Fruit fly (Drosophila melanogaster) whole organism, embryonic: ENCODE measurements around the gene CG14079.

Experiments
- B-H2 ChIP-seq: fragments of 200-800 bp; sonication (Bioruptor generic); optimal IDR thresholded peaks from 2 replicates; lab custom pipeline; 2018; ENCODE audit warnings: missing biosample characterization, mild to moderate bottlenecking, missing genetic modification characterization
- BEAF-32 ChIP-seq: fragments of 200-800 bp; sonication (Bioruptor generic); optimal IDR thresholded peaks from 3 replicates; lab custom pipeline; 2017; ENCODE audit warnings: missing biosample characterization, missing genetic modification characterization, mild to moderate bottlenecking, moderate library complexity, missing genetic modification reagents
- CG10321 ChIP-seq: fragments of 200-800 bp; sonication (Bioruptor generic); IDR thresholded peaks from 2 replicates; pipeline ENCODE4 v1.3.6; 2022; ENCODE audit warnings: missing biosample characterization, missing genetic modification characterization
- CG1233 ChIP-seq: fragments of 200-800 bp; sonication (Bioruptor generic); optimal IDR thresholded peaks from 4 replicates; lab custom pipeline; 2018; ENCODE audit warnings: missing biosample characterization, mild to moderate bottlenecking, missing genetic modification characterization
- CG12744 ChIP-seq: fragments of 200-800 bp; sonication (Bioruptor generic); optimal IDR thresholded peaks from 2 replicates; lab custom pipeline; 2016; ENCODE audit warnings: missing biosample characterization, missing genetic modification characterization
- CG16813 ChIP-seq: fragments of 200-800 bp; sonication (Bioruptor generic); IDR thresholded peaks from 3 replicates; pipeline ENCODE4 v1.3.6; 2022; ENCODE audit warnings: missing biosample characterization, missing genetic modification characterization; ENCODE audit not compliant: partially characterized antibody
- CG17359 ChIP-seq: fragments of 200-800 bp; sonication (Bioruptor generic); optimal IDR thresholded peaks from 3 replicates; lab custom pipeline; 2018; ENCODE audit warnings: missing biosample characterization, mild to moderate bottlenecking, missing genetic modification characterization, moderate library complexity
- CG18599 ChIP-seq: fragments of 200-800 bp; sonication (Bioruptor generic); optimal IDR thresholded peaks from 3 replicates; lab custom pipeline; 2017; ENCODE audit warnings: missing biosample characterization, missing genetic modification characterization, mild to moderate bottlenecking, moderate library complexity, missing genetic modification reagents
- CG32772 ChIP-seq: fragments of 200-800 bp; sonication (Bioruptor generic); IDR thresholded peaks from 2 replicates; pipeline ENCODE4 v1.3.6; 2022; ENCODE audit warnings: missing biosample characterization, missing genetic modification characterization
- CG34376 ChIP-seq: fragments of 200-800 bp; sonication (Bioruptor generic); optimal IDR thresholded peaks from 2 replicates; lab custom pipeline; 2018; ENCODE audit warnings: missing biosample characterization, mild to moderate bottlenecking, missing genetic modification characterization
- CG4404 ChIP-seq: fragments of 200-800 bp; sonication (Bioruptor generic); IDR thresholded peaks from 2 replicates; pipeline ENCODE4 v1.3.6; 2022; ENCODE audit warnings: missing biosample characterization, missing genetic modification characterization
- CG4730 ChIP-seq: fragments of 200-800 bp; sonication (Bioruptor generic); IDR thresholded peaks from 2 replicates; pipeline ENCODE4 v1.3.6; 2022; ENCODE audit warnings: missing biosample characterization, missing genetic modification characterization
- CG6175 ChIP-seq: fragments of 200-800 bp; sonication (Bioruptor generic); IDR thresholded peaks from 3 replicates; pipeline ENCODE4 v1.3.6; 2022; ENCODE audit warnings: missing biosample characterization, missing genetic modification characterization
- CG6272 ChIP-seq: fragments of 200-800 bp; sonication (Bioruptor generic); IDR thresholded peaks from 2 replicates; pipeline ENCODE4 v1.3.6; 2022; ENCODE audit warnings: missing biosample characterization, missing genetic modification characterization
- CG6683 ChIP-seq: fragments of 200-800 bp; sonication (Bioruptor generic); optimal IDR thresholded peaks from 2 replicates; lab custom pipeline; 2017; ENCODE audit warnings: missing biosample characterization, mild to moderate bottlenecking, missing genetic modification characterization, missing genetic modification reagents
- CG6791 ChIP-seq: fragments of 200-800 bp; sonication (Bioruptor generic); IDR thresholded peaks from 3 replicates; pipeline ENCODE4 v1.3.6; 2022; ENCODE audit warnings: missing biosample characterization, missing genetic modification characterization; ENCODE audit not compliant: partially characterized antibody
- CG7839 ChIP-seq: fragments of 200-800 bp; sonication (Bioruptor generic); optimal IDR thresholded peaks from 3 replicates; lab custom pipeline; 2018; ENCODE audit warnings: missing biosample characterization, mild to moderate bottlenecking, missing genetic modification characterization, moderate library complexity
- CG7963 ChIP-seq: fragments of 200-800 bp; sonication (Bioruptor generic); IDR thresholded peaks from 3 replicates; pipeline ENCODE4 v1.3.6; 2022; ENCODE audit warnings: missing biosample characterization, missing genetic modification characterization; ENCODE audit not compliant: partially characterized antibody
- CrebB ChIP-seq: fragments of 200-800 bp; sonication (Bioruptor generic); optimal IDR thresholded peaks from 3 replicates; lab custom pipeline; 2018; ENCODE audit warnings: missing biosample characterization, mild to moderate bottlenecking, missing genetic modification characterization
- Fer1 ChIP-seq: fragments of 200-800 bp; sonication (Bioruptor generic); optimal IDR thresholded peaks from 2 replicates; lab custom pipeline; 2017; ENCODE audit warnings: missing biosample characterization, mild to moderate bottlenecking, missing genetic modification characterization
- H2.0 ChIP-seq: fragments of 200-800 bp; sonication (Bioruptor generic); IDR thresholded peaks from 2 replicates; pipeline ENCODE4 v1.3.6; 2022; ENCODE audit warnings: missing biosample characterization, missing genetic modification characterization
- Hand ChIP-seq: fragments of 200-800 bp; sonication (Bioruptor generic); optimal IDR thresholded peaks from 2 replicates; lab custom pipeline; 2017; ENCODE audit warnings: mild to moderate bottlenecking, missing biosample characterization, missing genetic modification reagents, missing genetic modification characterization
- Hey ChIP-seq: fragments of 200-800 bp; sonication (Bioruptor generic); optimal IDR thresholded peaks from 3 replicates; lab custom pipeline; 2018; ENCODE audit warnings: missing biosample characterization, mild to moderate bottlenecking, missing genetic modification characterization
- Lpt ChIP-seq: fragments of >200 bp; optimal IDR thresholded peaks from 2 replicates; lab custom pipeline; 2018; ENCODE audit warnings: missing biosample characterization, missing genetic modification characterization
- Med ChIP-seq: fragments of 200-800 bp; sonication (Bioruptor generic); peaks from one replicate; lab custom pipeline; 2016; ENCODE audit warnings: missing biosample characterization, missing genetic modification characterization, mild to moderate bottlenecking, inconsistent platforms, moderate library complexity
- Oli ChIP-seq: fragments of 200-800 bp; sonication (Bioruptor generic); optimal IDR thresholded peaks from 2 replicates; lab custom pipeline; 2018; ENCODE audit warnings: missing biosample characterization, mild to moderate bottlenecking, missing genetic modification characterization, moderate library complexity
- Opbp ChIP-seq: fragments of 200-800 bp; sonication (Bioruptor generic); IDR thresholded peaks from 3 replicates; pipeline ENCODE4 v1.3.6; 2022; ENCODE audit warnings: missing biosample characterization, missing genetic modification characterization; ENCODE audit not compliant: partially characterized antibody
- Rx ChIP-seq: fragments of 200-800 bp; sonication (Bioruptor generic); IDR thresholded peaks from 2 replicates; pipeline ENCODE4 v1.3.6; 2022; ENCODE audit warnings: missing biosample characterization, missing genetic modification characterization
- Sry-β ChIP-seq: fragments of 200-800 bp; sonication (Bioruptor generic); optimal IDR thresholded peaks from 2 replicates; lab custom pipeline; 2018; ENCODE audit warnings: missing biosample characterization, mild to moderate bottlenecking, missing genetic modification characterization, moderate library complexity
- ase ChIP-seq: fragments of 200-800 bp; sonication (Bioruptor generic); IDR thresholded peaks from 3 replicates; pipeline ENCODE4 v1.3.6; 2022; ENCODE audit warnings: missing biosample characterization, missing genetic modification characterization
- ash1 ChIP-seq: fragments of 200-800 bp; sonication (Bioruptor generic); optimal IDR thresholded peaks from 2 replicates; lab custom pipeline; 2018; ENCODE audit warnings: missing biosample characterization, mild to moderate bottlenecking, missing genetic modification characterization
- chinmo ChIP-seq: fragments of 200-800 bp; sonication (Bioruptor generic); IDR thresholded peaks from 4 replicates; pipeline ENCODE4 v1.3.6; 2022; ENCODE audit warnings: missing biosample characterization, missing genetic modification characterization; ENCODE audit not compliant: partially characterized antibody
- crc ChIP-seq: fragments of 200-800 bp; sonication (Bioruptor generic); optimal IDR thresholded peaks from 2 replicates; lab custom pipeline; 2016; ENCODE audit warnings: missing biosample characterization, missing genetic modification characterization
- dati ChIP-seq: fragments of 200-800 bp; sonication (Bioruptor generic); IDR thresholded peaks from 2 replicates; pipeline ENCODE4 v1.3.6; 2022; ENCODE audit warnings: missing biosample characterization, missing genetic modification characterization
- dpn ChIP-seq, 2 experiments: fragments of 200-800 bp; sonication (Bioruptor generic); optimal IDR thresholded peaks; 3 replicates each; lab custom pipeline; 2016; ENCODE audit warnings: missing biosample characterization in 2 of 2, missing genetic modification characterization in 2 of 2
- en ChIP-seq: fragments of 200-800 bp; sonication (Bioruptor generic); optimal IDR thresholded peaks from 2 replicates; lab custom pipeline; 2016; ENCODE audit warnings: missing biosample characterization, missing genetic modification characterization
- gcm ChIP-seq: fragments of 200-800 bp; sonication (Bioruptor generic); optimal IDR thresholded peaks from 2 replicates; lab custom pipeline; 2019; ENCODE audit warnings: missing biosample characterization, mild to moderate bottlenecking, missing genetic modification characterization, moderate library complexity
- ham ChIP-seq: fragments of 200-800 bp; sonication (Bioruptor generic); IDR thresholded peaks from 2 replicates; pipeline ENCODE4 v1.3.6; 2022; ENCODE audit warnings: missing biosample characterization, missing genetic modification characterization
- hbn ChIP-seq: fragments of 200-800 bp; sonication (Bioruptor generic); IDR thresholded peaks from 2 replicates; pipeline ENCODE4 v1.3.6; 2022; ENCODE audit warnings: missing biosample characterization, missing genetic modification characterization; ENCODE audit not compliant: partially characterized antibody
- her ChIP-seq: fragments of 200-800 bp; sonication (Bioruptor generic); optimal IDR thresholded peaks from 2 replicates; lab custom pipeline; 2016; ENCODE audit warnings: missing biosample characterization, missing genetic modification characterization
- insv ChIP-seq, 2 experiments: fragments of 200-800 bp; sonication (Bioruptor generic); optimal IDR thresholded peaks; 3 replicates each; lab custom pipeline; 2016 to 2018; ENCODE audit warnings: missing biosample characterization in 2 of 2, missing genetic modification characterization in 2 of 2
- kni ChIP-seq: fragments of 200-800 bp; sonication (Bioruptor generic); optimal IDR thresholded peaks from 3 replicates; lab custom pipeline; 2017; ENCODE audit warnings: mild to moderate bottlenecking, missing biosample characterization, missing genetic modification reagents, missing genetic modification characterization
- lola ChIP-seq, 3 experiments: fragments of >200 bp in 2 of 3; fragments of 200-800 bp in 1 of 3; sonication (Bioruptor generic) in 1 of 3; optimal IDR thresholded peaks; 2 replicates each; lab custom pipeline; 2017 to 2019; ENCODE audit warnings: missing biosample characterization in 3 of 3, missing genetic modification characterization in 3 of 3, mild to moderate bottlenecking in 1 of 3, moderate library complexity in 1 of 3
- oc ChIP-seq: fragments of 200-800 bp; sonication (Bioruptor generic); optimal IDR thresholded peaks from 2 replicates; lab custom pipeline; 2018; ENCODE audit warnings: missing biosample characterization, mild to moderate bottlenecking, missing genetic modification characterization, moderate library complexity
- seq ChIP-seq: fragments of 200-800 bp; sonication (Bioruptor generic); IDR thresholded peaks from 2 replicates; pipeline ENCODE4 v1.3.6; 2022; ENCODE audit warnings: missing biosample characterization, missing genetic modification characterization
- sima ChIP-seq: fragments of 200-800 bp; sonication (Bioruptor generic); optimal IDR thresholded peaks from 2 replicates; lab custom pipeline; 2016; ENCODE audit warnings: missing biosample characterization, missing genetic modification characterization
- so ChIP-seq: fragments of 200-800 bp; sonication (Bioruptor generic); IDR thresholded peaks from 3 replicates; pipeline ENCODE4 v1.3.6; 2022; ENCODE audit warnings: missing biosample characterization, missing genetic modification characterization
- stwl ChIP-seq: fragments of 200-800 bp; sonication (Bioruptor generic); optimal IDR thresholded peaks from 3 replicates; lab custom pipeline; 2018; ENCODE audit warnings: missing biosample characterization, mild to moderate bottlenecking, missing genetic modification characterization, moderate library complexity
- zfh1 ChIP-seq: fragments of 200-800 bp; sonication (Bioruptor generic); IDR thresholded peaks from 3 replicates; pipeline ENCODE4 v1.3.6; 2022; ENCODE audit warnings: missing biosample characterization, missing genetic modification characterization

Gene CG14079

dm6 chr3L:19080926-19081700 lies 16.7 kb upstream of the CG14079 start (continued):
- TF ChIP-seq CG6175 (GFP tag; lab: Robert Waterston, UW) (no peak), en (no peak), Oli (no peak), chinmo (GFP tag; lab: Robert Waterston, UW) (0 out of 4 replicates have a peak, but pooled peaks have one; percentile 18), Sry-β (GFP tag; lab: Kevin White, UChicago) (no peak), dati (GFP tag; lab: Robert Waterston, UW) (no peak), Hand (GFP tag; lab: Kevin White, UChicago) (no peak), CrebB (tag; lab: Kevin White, UChicago) (no peak), CG12744 (no peak), BEAF-32 (GFP tag; lab: Kevin White, UChicago) (no peak), oc (tag; lab: Kevin White, UChicago) (no peak), CG17359 (no peak), stwl (peak; percentile 32), Opbp (GFP tag; lab: Robert Waterston, UW) (no peak), CG6791 (GFP tag; lab: Robert Waterston, UW) (peak; percentile 47; the same call in 1 of the 3 replicates), lola (GFP tag; optimal IDR thresholded peaks at IDR 0.05; lab: Kevin White, UChicago) (no peak), Fer1 (GFP tag; lab: Kevin White, UChicago) (no peak), CG6683 (GFP tag; lab: Kevin White, UChicago) (no peak), B-H2 (no peak), Hey (no peak), CG6272 (GFP tag; lab: Robert Waterston, UW) (no peak), so (GFP tag; lab: Robert Waterston, UW) (no peak), H2.0 (GFP tag; lab: Robert Waterston, UW) (no peak), CG16813 (GFP tag; lab: Robert Waterston, UW) (no peak), ham (GFP tag; lab: Robert Waterston, UW) (no peak), CG10321 (GFP tag; lab: Robert Waterston, UW) (no peak), gcm (GFP tag; lab: Kevin White, UChicago) (no peak), CG4730 (GFP tag; lab: Robert Waterston, UW) (no peak), hbn (0 out of 2 replicates have a peak, but pooled peaks have one; percentile 22), seq (GFP tag; lab: Robert Waterston, UW) (no peak), Rx (GFP tag; lab: Robert Waterston, UW) (no peak), CG1233 (GFP tag; lab: Kevin White, UChicago) (no peak), crc (no peak), kni (peak; percentile 36), her (GFP tag; lab: Kevin White, UChicago) (no peak), dpn (GFP tag; optimal IDR thresholded peaks at IDR 0.05; lab: Kevin White, UChicago) (no peak), ash1 (GFP tag; lab: Kevin White, UChicago) (no peak), Med (GFP tag; lab: Kevin White, UChicago) (peak; percentile 33), CG32772 (GFP tag; lab: Robert Waterston, UW) (no peak), CG34376 (GFP tag; lab: Kevin White, UChicago) (no peak), ase (no peak), CG7839 (no peak), CG18599 (GFP tag; lab: Kevin White, UChicago) (no peak), CG4404 (GFP tag; lab: Robert Waterston, UW) (no peak), sima (GFP tag; lab: Kevin White, UChicago) (no peak), zfh1 (0 out of 3 replicates have a peak, but pooled peaks have one; percentile 9), Lpt (GFP tag; lab: Kevin White, UChicago) (no peak), CG7963 (no peak), insv (GFP tag; optimal IDR thresholded peaks at IDR 0.05; lab: Kevin White, UChicago) (peak in 1 of 2 experiments; percentile 23)
